Worm (Caenorhabditis elegans): ENCODE data around the gene trd-1.
A peak's percentile ranks its signal among the peaks of the same experiment; 100 is the strongest.

Gene trd-1

DNA sequence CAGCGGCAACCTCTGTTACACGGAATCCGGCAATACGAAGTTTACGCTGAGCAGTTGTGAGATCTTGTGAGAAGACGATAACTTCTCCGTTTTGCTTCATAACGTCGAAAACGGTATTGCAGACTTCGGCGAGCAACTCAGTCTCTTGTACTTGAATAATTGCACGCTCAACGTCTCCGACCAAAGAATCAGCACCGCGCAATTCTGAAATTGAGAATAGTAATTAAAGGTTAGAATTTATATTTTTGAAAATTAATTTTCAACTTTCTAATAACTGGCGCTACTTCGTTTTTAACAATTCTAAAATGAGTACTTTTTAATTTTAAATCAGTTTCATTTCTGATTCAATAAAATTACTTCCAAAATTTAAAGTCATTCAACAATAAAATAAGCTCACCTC lies 7.5 kb upstream of the trd-1 start:
- no peak for TF ChIP-seq C08G9.2 (tag; optimal IDR thresholded peaks at IDR 0.05)
- TF ChIP-seq sox-2 (GFP tag; IDR thresholded peaks at IDR 0.05) = no peak
- TF ChIP-seq lin-11 (tag; optimal IDR thresholded peaks at IDR 0.05) = no peak
- TF ChIP-seq sox-4 (tag; optimal IDR thresholded peaks at IDR 0.05) = no peak
- no peak for TF ChIP-seq hlh-30 (tag; optimal IDR thresholded peaks at IDR 0.05; ENCODE audit: insufficient read depth)
- TF ChIP-seq nhr-11 (tag; optimal IDR thresholded peaks at IDR 0.05) = no peak
- no peak for TF ChIP-seq ceh-30 (tag; optimal IDR thresholded peaks at IDR 0.05)
- no peak for TF ChIP-seq unc-55 (GFP tag; optimal IDR thresholded peaks at IDR 0.05)

- TF ChIP-seq fkh-10 (GFP tag; optimal IDR thresholded peaks at IDR 0.05) (no peak), lim-6 (tag; optimal IDR thresholded peaks at IDR 0.05) (no peak), nhr-11 (tag; optimal IDR thresholded peaks at IDR 0.05) (no peak), odd-2 (tag; optimal IDR thresholded peaks at IDR 0.05) (no peak), eyg-1 (tag; optimal IDR thresholded peaks at IDR 0.05) (no peak), hlh-6 (tag; optimal IDR thresholded peaks at IDR 0.05) (no peak), npax-4 (tag; optimal IDR thresholded peaks at IDR 0.05) (no peak), sox-4 (tag; optimal IDR thresholded peaks at IDR 0.05) (no peak), unc-42 (tag; optimal IDR thresholded peaks at IDR 0.05) (no peak), madf-2 (tag; optimal IDR thresholded peaks at IDR 0.05) (no peak), unc-86 (tag; optimal IDR thresholded peaks at IDR 0.05) (no peak), nfya-1 (tag; optimal IDR thresholded peaks at IDR 0.05) (no peak), fkh-6 (tag; optimal IDR thresholded peaks at IDR 0.05) (no peak)
Observed at ce11 chrIII:7378945-7379344, 7.1 kb upstream of the trd-1 start, which contains the start of gene T20B12.7. Gene T20B12.7 (minus strand): TSS chrIII:7379045.

DNA sequence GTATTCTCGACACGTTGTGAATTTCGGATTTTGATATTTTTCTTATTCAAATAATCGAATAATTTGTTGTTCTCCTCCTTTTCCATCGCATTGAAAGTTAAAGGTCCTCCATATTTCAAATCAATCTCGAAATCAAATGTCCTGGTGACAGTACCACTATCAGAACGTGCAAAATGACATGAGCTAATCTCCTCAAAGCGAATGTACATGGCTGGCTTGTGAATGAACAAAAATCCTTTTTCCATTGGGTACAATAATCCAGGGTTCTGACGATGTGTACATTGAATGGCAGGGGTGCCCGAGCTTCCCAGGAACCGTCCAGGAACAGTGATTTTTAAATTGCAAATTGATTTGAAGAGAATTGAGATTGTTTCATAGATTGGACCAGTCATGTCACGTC lies 5.9 kb upstream of the trd-1 start:
- TF ChIP-seq npax-4 (tag; optimal IDR thresholded peaks at IDR 0.05) = no peak
- no peak for TF ChIP-seq tbx-2 (tag; optimal IDR thresholded peaks at IDR 0.05)
- TF ChIP-seq hlh-13 (GFP tag; optimal IDR thresholded peaks at IDR 0.05) = no peak
- no peak for TF ChIP-seq unc-55 (GFP tag; optimal IDR thresholded peaks at IDR 0.05)
- TF ChIP-seq che-1 (tag; optimal IDR thresholded peaks at IDR 0.05) = no peak
- TF ChIP-seq fkh-6 (tag; optimal IDR thresholded peaks at IDR 0.05) = no peak
- no peak for TF ChIP-seq K02D7.2 (tag; optimal IDR thresholded peaks at IDR 0.05)
- no peak for TF ChIP-seq ama-1 (optimal IDR thresholded peaks at IDR 0.05)
- TF ChIP-seq lim-6 (tag; optimal IDR thresholded peaks at IDR 0.05) = no peak
- no peak for TF ChIP-seq odd-2 (tag; optimal IDR thresholded peaks at IDR 0.05)
- TF ChIP-seq nhr-11 (tag; optimal IDR thresholded peaks at IDR 0.05) = no peak
- no peak for TF ChIP-seq nfya-1 (tag; optimal IDR thresholded peaks at IDR 0.05)
- no peak for TF ChIP-seq eyg-1 (tag; optimal IDR thresholded peaks at IDR 0.05)
- TF ChIP-seq nhr-232 (tag; optimal IDR thresholded peaks at IDR 0.05) = no peak
- no peak for TF ChIP-seq unc-86 (tag; optimal IDR thresholded peaks at IDR 0.05)

DNA sequence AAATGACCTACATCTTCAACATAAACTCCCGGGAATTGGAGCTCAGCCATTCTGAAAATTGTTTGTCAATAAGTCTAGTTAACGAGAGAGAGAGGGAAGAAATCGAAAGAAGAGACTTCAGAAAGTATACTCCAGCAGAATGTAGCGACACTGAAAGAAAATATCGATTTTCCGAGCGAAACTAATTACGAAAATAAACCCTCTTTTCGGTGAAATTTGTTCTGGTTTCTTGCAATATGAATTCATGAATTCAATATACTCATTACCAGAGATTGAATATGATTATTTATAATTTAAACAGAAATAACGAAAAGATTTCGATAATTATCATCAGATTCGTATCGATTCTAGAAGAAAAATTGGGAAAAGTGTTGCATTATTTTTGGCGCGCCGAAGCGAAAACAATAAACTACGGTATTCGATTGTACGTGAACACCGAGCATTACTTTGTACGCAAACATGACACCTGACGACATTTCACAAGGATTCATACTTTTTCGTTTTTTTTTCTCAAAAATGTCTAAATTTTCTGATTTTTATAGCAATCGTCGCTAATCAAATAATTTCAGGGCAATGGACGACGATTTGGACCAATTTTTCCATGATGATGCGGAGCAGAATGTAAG lies 4.4 kb upstream of the trd-1 start, which contains the start of the genes hmg-4 and T20B12.3:
Gene hmg-4 (minus strand): TSS at position 51 of the 626 bp plus-strand sequence.
Gene T20B12.3 (plus strand): TSS at position 570 of the 626 bp plus-strand sequence.
- peak; percentile 44 for TF ChIP-seq nfya-1 (tag; optimal IDR thresholded peaks at IDR 0.05)
- peak; percentile 38 for TF ChIP-seq ceh-31 (tag; optimal IDR thresholded peaks at IDR 0.05)
- TF ChIP-seq fkh-10 (GFP tag; optimal IDR thresholded peaks at IDR 0.05) = no peak
- peak; percentile 16 for TF ChIP-seq unc-42 (tag; optimal IDR thresholded peaks at IDR 0.05)
- TF ChIP-seq ahr-1 (tag; optimal IDR thresholded peaks at IDR 0.05) = no peak

DNA sequence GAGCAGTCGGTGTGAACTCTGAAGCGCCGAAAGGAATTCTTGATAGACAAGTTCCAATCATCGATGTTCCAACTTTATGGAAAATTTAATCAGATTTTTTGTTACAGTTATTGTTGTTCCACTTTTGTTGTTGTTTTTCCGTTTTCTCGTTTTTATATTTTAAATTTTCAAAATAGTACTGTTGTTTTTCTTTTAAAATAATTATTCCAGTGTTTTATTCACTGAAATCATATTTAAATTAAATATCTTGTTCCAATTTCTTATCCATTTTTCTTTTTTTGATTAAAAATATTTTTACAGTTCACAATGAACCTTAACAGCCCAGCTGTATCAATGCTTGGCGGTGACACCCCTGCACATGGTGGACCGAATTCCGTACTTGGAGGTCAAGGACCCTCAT lies 2.3 kb upstream of the trd-1 start, which contains the start of gene tbp-1:
Gene tbp-1 (plus strand): TSS at position 301 of the 400 bp plus-strand sequence.
- TF ChIP-seq madf-2 (tag; optimal IDR thresholded peaks at IDR 0.05) (no peak), hlh-30 (tag; optimal IDR thresholded peaks at IDR 0.05; ENCODE audit: insufficient read depth) (no peak), ceh-22 (tag; optimal IDR thresholded peaks at IDR 0.05) (no peak), nfya-1 (tag; optimal IDR thresholded peaks at IDR 0.05) (no peak), hlh-8 (tag; optimal IDR thresholded peaks at IDR 0.05) (no peak), pros-1 (tag; optimal IDR thresholded peaks at IDR 0.05) (no peak), pag-3 (tag; optimal IDR thresholded peaks at IDR 0.05; ENCODE audit: borderline replicate concordance) (no peak)

Data from whole organism, late embryonic.